Worm (Caenorhabditis elegans): ENCODE data around the gene Y45F3A.9.

The Y45F3A.9 gene

ce11 chrIII:10636493-10637031 lies 41.6 kb upstream of the Y45F3A.9 start:
- TF ChIP-seq aha-1 (tag; optimal IDR thresholded peaks at IDR 0.05), result no peak
- TF ChIP-seq nhr-19 (GFP tag; conservative IDR thresholded peaks at IDR 0.05), result no peak
- TF ChIP-seq ama-1 (optimal IDR thresholded peaks at IDR 0.05), result no peak
- no peak for TF ChIP-seq egl-13 (tag; optimal IDR thresholded peaks at IDR 0.05)
- TF ChIP-seq efl-1 (optimal IDR thresholded peaks at IDR 0.05), result peak in 1 of 2 experiments; percentile 0
- TF ChIP-seq efl-1 (GFP tag; optimal IDR thresholded peaks at IDR 0.05 in 1 of 2), result peak in 1 of 2 experiments; percentile 68
- no peak for TF ChIP-seq lsy-2 (tag; optimal IDR thresholded peaks at IDR 0.05)
- TF ChIP-seq lin-14 (GFP tag; optimal IDR thresholded peaks at IDR 0.05), result peak; percentile 61
- TF ChIP-seq ets-5 (GFP tag; IDR thresholded peaks at IDR 0.05), result no peak
- no peak for TF ChIP-seq lir-3 (tag; optimal IDR thresholded peaks at IDR 0.05; ENCODE audit: poor library complexity)
- peak in 1 of 2 experiments; percentile 41 for TF ChIP-seq mdl-1 (tag; optimal IDR thresholded peaks at IDR 0.05)
- no peak for TF ChIP-seq zag-1 (tag; optimal IDR thresholded peaks at IDR 0.05)
- TF ChIP-seq ceh-63 (GFP tag; optimal IDR thresholded peaks at IDR 0.05), result no peak
- no peak for TF ChIP-seq tbx-2 (tag; optimal IDR thresholded peaks at IDR 0.05)
- TF ChIP-seq ceh-88 (GFP tag; IDR thresholded peaks at IDR 0.05), result no peak
- no peak for TF ChIP-seq snpc-4 (tag; optimal IDR thresholded peaks at IDR 0.05)
- TF ChIP-seq C16A3.4 (tag; optimal IDR thresholded peaks at IDR 0.05), result no peak
- no peak for TF ChIP-seq alr-1 (tag; optimal IDR thresholded peaks at IDR 0.05; ENCODE audit: borderline replicate concordance)
- TF ChIP-seq nhr-28 (tag; optimal IDR thresholded peaks at IDR 0.05), result no peak
- no peak for TF ChIP-seq dsc-1 (tag; optimal IDR thresholded peaks at IDR 0.05)
- TF ChIP-seq C04F5.9 (tag; optimal IDR thresholded peaks at IDR 0.05), result no peak
- TF ChIP-seq nhr-20 (tag; optimal IDR thresholded peaks at IDR 0.05), result peak; percentile 23
- TF ChIP-seq pqm-1 (tag; optimal IDR thresholded peaks at IDR 0.05), result no peak
- no peak for TF ChIP-seq F16B12.6 (tag; optimal IDR thresholded peaks at IDR 0.05)
- no peak for TF ChIP-seq ceh-90 (tag; optimal IDR thresholded peaks at IDR 0.05)
- peak; percentile 12 for TF ChIP-seq mep-1 (tag; optimal IDR thresholded peaks at IDR 0.05)
- TF ChIP-seq lin-35 (GFP tag; optimal IDR thresholded peaks at IDR 0.05), result no peak
- no peak for TF ChIP-seq nhr-84 (tag; optimal IDR thresholded peaks at IDR 0.05)
- TF ChIP-seq blmp-1 (tag; optimal IDR thresholded peaks at IDR 0.05), result peak; percentile 72
- peak; percentile 3 for TF ChIP-seq nhr-85 (tag)
- no peak for TF ChIP-seq sup-37 (GFP tag; optimal IDR thresholded peaks at IDR 0.05)
- TF ChIP-seq nhr-90 (tag; optimal IDR thresholded peaks at IDR 0.05; ENCODE audit: poor library complexity), result no peak
- TF ChIP-seq nhr-71 (tag; optimal IDR thresholded peaks at IDR 0.05), result peak; percentile 7
- no peak for TF ChIP-seq rnt-1 (tag; optimal IDR thresholded peaks at IDR 0.05)
- no peak for TF ChIP-seq jun-1 (tag; optimal IDR thresholded peaks at IDR 0.05)
- no peak for TF ChIP-seq pax-3 (tag; optimal IDR thresholded peaks at IDR 0.05)
- TF ChIP-seq nhr-47 (tag; optimal IDR thresholded peaks at IDR 0.05), result no peak
- TF ChIP-seq skn-1 (tag; optimal IDR thresholded peaks at IDR 0.05), result no peak
- TF ChIP-seq vab-15 (tag; optimal IDR thresholded peaks at IDR 0.05), result no peak
- TF ChIP-seq irx-1 (tag; optimal IDR thresholded peaks at IDR 0.05), result no peak
- TF ChIP-seq ceh-82 (tag; optimal IDR thresholded peaks at IDR 0.05), result no peak
- TF ChIP-seq swsn-7 (tag; optimal IDR thresholded peaks at IDR 0.05), result no peak
- TF ChIP-seq lin-39 (tag; optimal IDR thresholded peaks at IDR 0.05), result no peak
- no peak for TF ChIP-seq ceh-8 (GFP tag; optimal IDR thresholded peaks at IDR 0.05)
- no peak for TF ChIP-seq nhr-12 (tag; optimal IDR thresholded peaks at IDR 0.05)
- no peak for TF ChIP-seq zip-4 (GFP tag; optimal IDR thresholded peaks at IDR 0.05)
- TF ChIP-seq aly-2 (tag; optimal IDR thresholded peaks at IDR 0.05), result no peak

Measured in whole organism, L1 larva.